Worm (Caenorhabditis elegans): ENCODE data around the gene C34D10.5.

The C34D10.5 gene

ce11 chrX:8019665-8020064 is 1.8 kb downstream of the C34D10.5 start (continued):
- TF ChIP-seq aptf-2 (GFP tag; conservative IDR thresholded peaks at IDR 0.05) (no peak), ceh-58 (GFP tag; IDR thresholded peaks at IDR 0.05) (no peak), him-1 (tag; optimal IDR thresholded peaks at IDR 0.05) (no peak), ztf-22 (GFP tag; optimal IDR thresholded peaks at IDR 0.05) (peak; percentile 74), zfh-2 (GFP tag; conservative IDR thresholded peaks at IDR 0.05) (peak; percentile 97), egl-18 (GFP tag; IDR thresholded peaks at IDR 0.05) (no peak), Y53F4B.3 (GFP tag; IDR thresholded peaks at IDR 0.05) (no peak), atf-7 (tag; optimal IDR thresholded peaks at IDR 0.05) (peak; percentile 89), gei-17 (GFP tag; optimal IDR thresholded peaks at IDR 0.05) (peak; percentile 60), efl-1 (GFP tag; optimal IDR thresholded peaks at IDR 0.05) (no peak), F37B4.10 (GFP tag; IDR thresholded peaks at IDR 0.05) (0 out of 2 replicates have a peak, but pooled peaks have one; percentile 26), F10E7.11 (tag; optimal IDR thresholded peaks at IDR 0.05) (no peak), let-607 (tag; optimal IDR thresholded peaks at IDR 0.05) (peak in 1 of 2 experiments; percentile 13), lin-26 (GFP tag; IDR thresholded peaks at IDR 0.05) (no peak), nhr-179 (tag; optimal IDR thresholded peaks at IDR 0.05) (no peak), ztf-3 (GFP tag; optimal IDR thresholded peaks at IDR 0.05) (peak; percentile 83), nfya-1 (tag; optimal IDR thresholded peaks at IDR 0.05; ENCODE audit: borderline replicate concordance, insufficient read depth) (no peak), hrde-1 (tag; optimal IDR thresholded peaks at IDR 0.05; ENCODE audit: borderline replicate concordance) (no peak), athp-1 (tag; optimal IDR thresholded peaks at IDR 0.05) (no peak), hsf-1 (GFP tag; IDR thresholded peaks at IDR 0.05) (peak; percentile 52; the same call in 1 of the 2 replicates), lsy-27 (tag; optimal IDR thresholded peaks at IDR 0.05; ENCODE audit: borderline replicate concordance, insufficient read depth) (no peak), hlh-12 (tag; optimal IDR thresholded peaks at IDR 0.05) (no peak), tbp1 (GFP tag; optimal IDR thresholded peaks at IDR 0.05) (peak; percentile 66), nfya-2 (GFP tag; IDR thresholded peaks at IDR 0.05) (no peak), chd-7 (tag; optimal IDR thresholded peaks at IDR 0.05) (peak; percentile 88), die-1 (tag; optimal IDR thresholded peaks at IDR 0.05) (no peak), F49E8.2 (tag; optimal IDR thresholded peaks at IDR 0.05; ENCODE audit: insufficient read depth) (no peak), F39B2.1 (GFP tag; IDR thresholded peaks at IDR 0.05) (no peak), mes-4 (tag; optimal IDR thresholded peaks at IDR 0.05) (no peak), Y95B8A.8 (GFP tag; IDR thresholded peaks at IDR 0.05) (peak; percentile 77; the same call in 1 of the 2 replicates), rec-8 (tag; optimal IDR thresholded peaks at IDR 0.05) (no peak), lsl-1 (GFP tag; optimal IDR thresholded peaks at IDR 0.05) (no peak), ama-1 (optimal IDR thresholded peaks at IDR 0.05) (no peak), ama-1 (GFP tag; optimal IDR thresholded peaks at IDR 0.05) (peak in 1 of 2 experiments; percentile 7), madf-3 (GFP tag; IDR thresholded peaks at IDR 0.05) (no peak), ceh-100 (GFP tag; IDR thresholded peaks at IDR 0.05) (no peak), lir-1 (GFP tag; conservative IDR thresholded peaks at IDR 0.05) (peak; percentile 69; the same call in 1 of the 2 replicates), lin-40 (tag; optimal IDR thresholded peaks at IDR 0.05) (peak; percentile 85), ztf-26 (tag; optimal IDR thresholded peaks at IDR 0.05) (peak; percentile 88), ceh-79 (tag; optimal IDR thresholded peaks at IDR 0.05) (peak; percentile 29), attf-6 (GFP tag; IDR thresholded peaks at IDR 0.05) (0 out of 2 replicates have a peak, but pooled peaks have one; percentile 43), nfyb-1 (GFP tag; IDR thresholded peaks at IDR 0.05) (peak; percentile 87), Y67H2A.10 (GFP tag; conservative IDR thresholded peaks at IDR 0.05) (no peak), attf-5 (GFP tag; optimal IDR thresholded peaks at IDR 0.05) (peak; percentile 48), F57C9.4 (tag; optimal IDR thresholded peaks at IDR 0.05) (no peak), sea-2 (GFP tag; IDR thresholded peaks at IDR 0.05) (no peak), pha-4 (tag; optimal IDR thresholded peaks at IDR 0.05) (no peak), K12H6.12 (tag; optimal IDR thresholded peaks at IDR 0.05) (peak; percentile 94), akir-1 (GFP tag; optimal IDR thresholded peaks at IDR 0.05) (no peak)
